Worm (Caenorhabditis elegans): ENCODE data around the gene C15F1.5.

DNA sequence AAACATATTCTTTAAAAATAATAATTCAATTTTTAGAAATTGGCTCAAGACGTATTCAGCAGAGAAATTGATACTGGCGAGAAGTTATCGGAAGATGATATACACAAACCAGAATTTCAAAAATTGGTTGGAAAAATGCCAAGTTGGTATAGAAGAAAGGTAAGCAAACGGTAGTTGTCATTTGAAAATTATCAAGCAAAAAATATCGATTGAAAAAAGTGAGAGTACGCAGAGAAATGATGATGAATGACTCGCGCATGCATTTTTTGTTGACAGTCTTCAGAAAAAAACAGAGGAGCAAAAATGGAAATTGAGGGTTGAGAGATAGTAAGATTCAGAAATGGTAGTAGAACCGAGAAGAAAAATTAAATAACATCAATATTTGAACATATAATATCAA, 37.4 kb downstream of the C15F1.5 start:
- TF ChIP-seq snpc-4 (tag; optimal IDR thresholded peaks at IDR 0.05) = no peak
- TF ChIP-seq fkh-4 (tag; optimal IDR thresholded peaks at IDR 0.05; ENCODE audit: borderline replicate concordance) = no peak
- no peak for TF ChIP-seq unc-130 (tag; optimal IDR thresholded peaks at IDR 0.05)
- no peak for TF ChIP-seq unc-62 (GFP tag; optimal IDR thresholded peaks at IDR 0.05)
- TF ChIP-seq nhr-84 (tag; optimal IDR thresholded peaks at IDR 0.05) = no peak
- no peak for TF ChIP-seq nhr-237 (tag; optimal IDR thresholded peaks at IDR 0.05)

All from whole organism, L1 larva.